Worm (Caenorhabditis elegans): ENCODE results near the gene Y60C6A.3.

DNA sequence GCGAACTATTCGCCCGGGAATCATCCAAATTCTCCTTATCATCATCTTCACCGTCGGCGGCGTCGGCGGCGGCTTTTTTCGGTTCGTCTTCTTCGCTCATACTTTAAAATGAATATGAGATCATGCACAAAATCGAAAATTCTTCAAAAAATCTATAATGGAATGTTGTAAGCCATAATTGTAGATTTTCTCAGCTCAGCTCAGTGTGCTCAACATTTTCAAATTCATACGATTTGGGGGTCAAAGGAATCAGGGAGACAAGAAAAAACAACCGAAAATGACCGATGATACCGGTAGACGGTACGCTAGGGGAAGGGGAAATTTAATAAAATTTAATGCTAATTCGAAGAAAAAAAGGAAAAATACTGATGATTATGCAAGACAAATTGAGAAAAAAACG, 33.0 kb downstream of the Y60C6A.3 start, which contains the start of gene ccep-97:
- TF ChIP-seq ama-1 (optimal IDR thresholded peaks at IDR 0.05) (no peak), pros-1 (tag; optimal IDR thresholded peaks at IDR 0.05) (no peak), nhr-11 (tag; optimal IDR thresholded peaks at IDR 0.05) (no peak), K09A11.1 (tag; optimal IDR thresholded peaks at IDR 0.05; ENCODE audit: insufficient read depth) (no peak), nfya-1 (tag; optimal IDR thresholded peaks at IDR 0.05) (no peak), sox-4 (tag; optimal IDR thresholded peaks at IDR 0.05) (no peak), ceh-18 (tag; optimal IDR thresholded peaks at IDR 0.05) (no peak), K02D7.2 (tag; optimal IDR thresholded peaks at IDR 0.05) (no peak)
